Worm (Caenorhabditis elegans): Measurements from ENCODE around the gene ttr-31.

DNA sequence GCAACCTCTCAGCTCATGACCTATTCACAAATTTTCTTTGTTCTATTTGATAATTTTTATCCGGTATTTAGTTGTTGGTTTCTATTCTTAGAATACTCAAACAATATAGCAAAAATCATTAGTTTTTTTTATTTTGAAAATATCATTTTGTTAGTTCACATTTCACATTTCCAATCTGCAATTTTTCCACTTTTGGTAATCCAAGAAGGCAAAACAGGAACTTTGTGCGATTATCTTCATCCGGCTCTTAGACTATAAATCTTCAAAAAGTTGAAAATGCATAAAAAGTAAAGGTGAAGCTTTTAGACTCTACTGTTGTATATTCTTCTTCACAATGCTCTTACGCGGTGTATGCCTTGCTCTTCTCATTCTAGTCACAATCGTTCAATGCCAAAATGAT lies 50.4 kb downstream of the ttr-31 start, which contains the start of gene nlp-19:
- TF ChIP-seq him-1 (tag; optimal IDR thresholded peaks at IDR 0.05), result no peak
- TF ChIP-seq W03F9.2 (tag; optimal IDR thresholded peaks at IDR 0.05), result no peak
- no peak for TF ChIP-seq dao-5 (tag; optimal IDR thresholded peaks at IDR 0.05)

Measured in whole organism, L4/young adult.